Worm (Caenorhabditis elegans) whole organism, dauer: Measurements from ENCODE around the gene K10C2.2.

Source experiments
- unc-62 ChIP-seq: sonication (generic microtip); optimal IDR thresholded peaks from 2 replicates; lab custom pipeline; 2017; ENCODE audit warnings: missing biosample characterization, missing genetic modification reagents, missing genetic modification characterization

The K10C2.2 gene

ce11 chrX:6403122-6403521 is 30.5 kb downstream of the K10C2.2 start, which contains the start of gene glt-4:
TSS of gene glt-4 (plus strand) at chrX:6403422.
- TF ChIP-seq unc-62 (GFP tag; lab: Kevin White, UChicago), result no peak

- TF ChIP-seq unc-62 (GFP tag; lab: Kevin White, UChicago), result no peak
These were observed 34.1 kb downstream of the K10C2.2 start for ce11 chrX:6399450-6399849.

ce11 chrX:6391491-6391890 is 42.1 kb downstream of the K10C2.2 start, which contains the start of gene igcm-2:
TSS of gene igcm-2 (minus strand) at chrX:6391591.
- TF ChIP-seq unc-62 (GFP tag; lab: Kevin White, UChicago), result no peak

- no peak for TF ChIP-seq unc-62 (GFP tag; lab: Kevin White, UChicago)
These were observed 44.9 kb downstream of the K10C2.2 start for ce11 chrX:6388639-6389038.

- TF ChIP-seq unc-62 (GFP tag; lab: Kevin White, UChicago), result no peak
These were observed 48.4 kb downstream of the K10C2.2 start, which contains the start of gene igdb-3 for ce11 chrX:6385185-6385584. TSS of gene igdb-3 (plus strand) at chrX:6385485.

ce11 chrX:6384537-6384936 is 49.1 kb downstream of the K10C2.2 start:
- no peak for TF ChIP-seq unc-62 (GFP tag; lab: Kevin White, UChicago)

- TF ChIP-seq unc-62 (GFP tag; lab: Kevin White, UChicago), result no peak
These were observed 50.7 kb downstream of the K10C2.2 start for ce11 chrX:6382930-6383329.
